Fruit fly (Drosophila melanogaster) whole organism, embryonic: ENCODE measurements around the gene CG15461.

Experiments used
- Ada2b ChIP-seq: fragments of 200-800 bp; sonication (Bioruptor generic); IDR thresholded peaks from 2 replicates; pipeline ENCODE4 v1.3.6; 2022; ENCODE audit warnings: missing biosample characterization, missing genetic modification characterization
- CG11696 ChIP-seq: fragments of 200-800 bp; sonication (Bioruptor generic); IDR thresholded peaks from 2 replicates; pipeline ENCODE4 v1.3.6; 2022; ENCODE audit warnings: missing biosample characterization, missing genetic modification characterization
- CG2129 ChIP-seq: fragments of 200-800 bp; sonication (Bioruptor generic); IDR thresholded peaks from 2 replicates; pipeline ENCODE4 v1.3.6; 2022; ENCODE audit warnings: missing biosample characterization, missing genetic modification characterization; ENCODE audit not compliant: partially characterized antibody
- CG6175 ChIP-seq: fragments of 200-800 bp; sonication (Bioruptor generic); IDR thresholded peaks from 3 replicates; pipeline ENCODE4 v1.3.6; 2022; ENCODE audit warnings: missing biosample characterization, missing genetic modification characterization
- CG6854 ChIP-seq: fragments of 200-800 bp; sonication (Bioruptor generic); optimal IDR thresholded peaks from 3 replicates; lab custom pipeline; 2017; ENCODE audit warnings: missing biosample characterization, mild to moderate bottlenecking, missing genetic modification characterization
- ac ChIP-seq: fragments of 200-800 bp; sonication (Bioruptor generic); optimal IDR thresholded peaks from 3 replicates; lab custom pipeline; 2017; ENCODE audit warnings: missing biosample characterization, mild to moderate bottlenecking, missing genetic modification characterization
- pfk ChIP-seq: fragments of 200-800 bp; sonication (Bioruptor generic); optimal IDR thresholded peaks from 2 replicates; lab custom pipeline; 2018; ENCODE audit warnings: missing biosample characterization, mild to moderate bottlenecking, missing genetic modification characterization, moderate library complexity
- repo ChIP-seq: fragments of 200-800 bp; sonication (Bioruptor generic); optimal IDR thresholded peaks from 2 replicates; lab custom pipeline; 2016; ENCODE audit warnings: missing biosample characterization, missing genetic modification characterization
- sob ChIP-seq: fragments of 200-800 bp; sonication (Bioruptor generic); IDR thresholded peaks from 2 replicates; pipeline ENCODE4 v1.3.6; 2022; ENCODE audit warnings: missing biosample characterization, missing genetic modification characterization
- toy ChIP-seq: fragments of 200-800 bp; sonication (Bioruptor generic); IDR thresholded peaks from 2 replicates; pipeline ENCODE4 v1.3.6; 2022; ENCODE audit warnings: missing biosample characterization, missing genetic modification characterization

DNA sequence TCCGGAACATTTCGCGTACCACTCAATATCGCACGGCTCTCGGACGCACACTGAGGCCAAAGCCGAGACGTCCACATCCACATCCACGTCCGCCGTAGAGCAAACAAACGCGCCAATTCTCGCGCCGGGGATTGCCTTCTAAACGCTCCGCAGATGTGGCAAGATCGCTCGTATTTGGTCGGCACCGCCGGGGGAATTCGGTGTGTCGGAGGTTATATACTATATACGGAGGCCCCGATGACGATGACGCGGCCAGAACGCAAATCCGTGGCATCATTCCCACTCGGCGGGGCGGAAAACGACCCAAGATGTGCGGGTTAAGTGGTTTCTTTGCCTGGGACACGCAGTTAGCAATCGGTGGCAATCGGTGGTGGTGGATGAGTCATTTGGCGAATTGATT is 32.2 kb downstream of the CG15461 start:
- TF ChIP-seq CG6175 (GFP tag; lab: Robert Waterston, UW): peak; percentile 75; the same call in 1 of the 3 replicates
- TF ChIP-seq CG11696 (GFP tag; lab: Robert Waterston, UW): no peak
- no peak for TF ChIP-seq Ada2b (GFP tag; lab: Robert Waterston, UW)
- TF ChIP-seq CG6854: no peak
- TF ChIP-seq pfk: no peak
- no peak for TF ChIP-seq sob (GFP tag; lab: Robert Waterston, UW)
- no peak for TF ChIP-seq CG2129 (GFP tag; lab: Robert Waterston, UW)
- no peak for TF ChIP-seq ac (GFP tag; lab: Kevin White, UChicago)
- no peak for TF ChIP-seq repo (GFP tag; lab: Kevin White, UChicago)
- TF ChIP-seq toy (GFP tag; lab: Robert Waterston, UW): no peak
